Fruit fly (Drosophila melanogaster): Measurements from ENCODE around the gene Pdp1.

Pdp1 gene

dm6 chr3L:7850771-7851358 lies 16.3 kb downstream of the Pdp1 start (continued):
- TF ChIP-seq CG3065 (GFP tag; optimal IDR thresholded peaks at IDR 0.05) (peak; percentile 33), nom (GFP tag; optimal IDR thresholded peaks at IDR 0.05) (no peak), CG10366 (GFP tag; IDR thresholded peaks at IDR 0.05) (peak; percentile 85), Fer1 (GFP tag; optimal IDR thresholded peaks at IDR 0.05) (peak; percentile 95), CG33213 (GFP tag; optimal IDR thresholded peaks at IDR 0.05) (peak; percentile 68), CG18764 (GFP tag; optimal IDR thresholded peaks at IDR 0.05) (peak; percentile 77), Ets65A (GFP tag) (peak; percentile 96), CG15269 (tag; optimal IDR thresholded peaks at IDR 0.05) (peak; percentile 92), rib (GFP tag; IDR thresholded peaks at IDR 0.05) (peak; percentile 86), CG2120 (GFP tag; optimal IDR thresholded peaks at IDR 0.05) (peak; percentile 94), CG12299 (tag; optimal IDR thresholded peaks at IDR 0.05) (peak; percentile 73), sug (tag; optimal IDR thresholded peaks at IDR 0.05) (peak; percentile 84), CG4707 (GFP tag; optimal IDR thresholded peaks at IDR 0.05) (peak; percentile 39), C15 (GFP tag; IDR thresholded peaks at IDR 0.05) (peak; percentile 81; the same call in 1 of the 3 replicates), corto (GFP tag; optimal IDR thresholded peaks at IDR 0.05) (no peak), MESR4 (GFP tag; optimal IDR thresholded peaks at IDR 0.05) (no peak), Dref (GFP tag; IDR thresholded peaks at IDR 0.05) (no peak), CG7357 (GFP tag; IDR thresholded peaks at IDR 0.05) (peak; percentile 67; the same call in 2 of the 3 replicates), CG12155 (GFP tag; optimal IDR thresholded peaks at IDR 0.05) (peak; percentile 80), CG4854 (GFP tag; optimal IDR thresholded peaks at IDR 0.05) (peak; percentile 70), CG18599 (GFP tag; optimal IDR thresholded peaks at IDR 0.05) (peak; percentile 96), ab (GFP tag; optimal IDR thresholded peaks at IDR 0.05) (no peak), Atf6 (GFP tag; IDR thresholded peaks at IDR 0.05) (peak; percentile 94), CG12236 (GFP tag; optimal IDR thresholded peaks at IDR 0.05) (peak; percentile 74), grn (GFP tag; optimal IDR thresholded peaks at IDR 0.05) (peak; percentile 94), Max (GFP tag; optimal IDR thresholded peaks at IDR 0.05) (peak; percentile 83), Hmx (GFP tag; optimal IDR thresholded peaks at IDR 0.05) (peak; percentile 79), Drgx (GFP tag; IDR thresholded peaks at IDR 0.05) (peak; percentile 87), ken (GFP tag; IDR thresholded peaks at IDR 0.05) (peak; percentile 84), sima (GFP tag; optimal IDR thresholded peaks at IDR 0.05) (peak; percentile 81), inv (GFP tag; IDR thresholded peaks at IDR 0.05; ENCODE audit: partially characterized antibody) (no peak), CG9932 (GFP tag; IDR thresholded peaks at IDR 0.05) (peak; percentile 80), sens (GFP tag) (peak; percentile 97), CG10431 (GFP tag; optimal IDR thresholded peaks at IDR 0.05) (peak; percentile 58), yki (optimal IDR thresholded peaks at IDR 0.05) (no peak), eyg (GFP tag; optimal IDR thresholded peaks at IDR 0.05) (peak; percentile 74), lab (GFP tag; optimal IDR thresholded peaks at IDR 0.05) (peak; percentile 96), CG17829 (tag; optimal IDR thresholded peaks at IDR 0.05) (peak; percentile 82), Bdp1 (GFP tag; optimal IDR thresholded peaks at IDR 0.05) (peak; percentile 74), CG34376 (GFP tag; optimal IDR thresholded peaks at IDR 0.05) (peak; percentile 97), Dbx (GFP tag; IDR thresholded peaks at IDR 0.05) (peak; percentile 92), CG10209 (GFP tag; optimal IDR thresholded peaks at IDR 0.05) (peak; percentile 83), ATbp (GFP tag; optimal IDR thresholded peaks at IDR 0.05) (peak; percentile 75), Rfx (GFP tag; IDR thresholded peaks at IDR 0.05) (peak; percentile 75; the same call in 1 of the 2 replicates), ato (GFP tag; IDR thresholded peaks at IDR 0.05; ENCODE audit: partially characterized antibody) (no peak), ara (GFP tag; IDR thresholded peaks at IDR 0.05) (peak; percentile 65; the same call in 1 of the 2 replicates), CG4404 (GFP tag; IDR thresholded peaks at IDR 0.05) (peak; percentile 36), CG7271 (tag; optimal IDR thresholded peaks at IDR 0.05) (no peak), cg (GFP tag; optimal IDR thresholded peaks at IDR 0.05) (no peak), Bgb (GFP tag; IDR thresholded peaks at IDR 0.05; ENCODE audit: partially characterized antibody) (no peak), Ssrp (tag; optimal IDR thresholded peaks at IDR 0.05) (peak; percentile 73)
